ENCODE assay signal across 4 worm cellular contexts in the genomic region with DNA sequence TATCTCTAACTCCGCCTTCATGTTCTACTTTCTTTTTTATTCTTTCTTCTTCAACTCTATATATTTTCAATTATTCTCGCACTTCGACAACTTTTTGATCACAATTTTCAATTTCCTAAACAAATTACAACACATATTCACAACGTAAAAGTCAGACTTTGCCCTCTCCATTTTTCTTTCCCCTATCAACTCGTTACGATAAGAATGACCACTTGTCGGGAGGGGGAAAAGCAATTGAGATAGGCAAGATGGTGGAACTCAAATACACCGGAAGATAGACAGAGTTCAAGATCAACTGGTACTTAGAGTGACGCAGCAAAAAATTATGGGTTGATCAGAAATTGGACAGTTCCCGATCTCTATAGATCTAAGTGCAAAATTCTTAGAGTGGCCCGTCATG.
TF ChIP-seq lines count a peak whose summit lies in the region.

No protein-coding gene starts in this region.

TF ChIP-seq in whole organism, L1 larva, 84 proteins besides CTCF, POLR2A, EP300 and RAD21:
- TF ChIP-seq elt-2 (tag; optimal IDR thresholded peaks at IDR 0.05; lab: Kevin White, UChicago) (peak; percentile 35), nhr-28 (tag; optimal IDR thresholded peaks at IDR 0.05; lab: Kevin White, UChicago) (no peak), pax-3 (tag; optimal IDR thresholded peaks at IDR 0.05; lab: Kevin White, UChicago) (no peak)

TF ChIP-seq in whole organism, L2 larva, 48 proteins besides CTCF, POLR2A, EP300 and RAD21:
- TF ChIP-seq unc-62 (GFP tag; optimal IDR thresholded peaks at IDR 0.05; lab: Kevin White, UChicago): no peak
- TF ChIP-seq sma-9 (GFP tag; optimal IDR thresholded peaks at IDR 0.05; lab: Kevin White, UChicago): peak; percentile 13
- no peak for TF ChIP-seq sma-9 (tag; optimal IDR thresholded peaks at IDR 0.05; lab: Kevin White, UChicago)
- TF ChIP-seq fos-1 (tag; optimal IDR thresholded peaks at IDR 0.05; lab: Kevin White, UChicago): peak; percentile 23
- TF ChIP-seq gmeb-1 (tag; optimal IDR thresholded peaks at IDR 0.05; lab: Kevin White, UChicago): no peak
- no peak for TF ChIP-seq nhr-77 (tag; optimal IDR thresholded peaks at IDR 0.05; lab: Kevin White, UChicago)
TF ChIP-seq in whole organism, L2 larva: peak in this region for 2.

TF ChIP-seq in whole organism, L3 larva, 47 proteins besides CTCF, POLR2A, EP300 and RAD21:
- TF ChIP-seq pha-4 (tag; optimal IDR thresholded peaks at IDR 0.05; lab: Kevin White, UChicago) (peak; percentile 3), ceh-9 (tag; optimal IDR thresholded peaks at IDR 0.05; lab: Kevin White, UChicago) (no peak), nhr-77 (tag; optimal IDR thresholded peaks at IDR 0.05; lab: Kevin White, UChicago) (no peak), daf-12 (tag; optimal IDR thresholded peaks at IDR 0.05; lab: Kevin White, UChicago) (no peak), egl-5 (tag; optimal IDR thresholded peaks at IDR 0.05; lab: Kevin White, UChicago) (no peak), R02D3.7 (tag; optimal IDR thresholded peaks at IDR 0.05; lab: Kevin White, UChicago) (no peak), elt-3 (tag; optimal IDR thresholded peaks at IDR 0.05; lab: Kevin White, UChicago) (no peak), pqm-1 (tag; optimal IDR thresholded peaks at IDR 0.05; lab: Kevin White, UChicago) (peak; percentile 26), nhr-28 (tag; optimal IDR thresholded peaks at IDR 0.05; lab: Kevin White, UChicago) (no peak), elt-2 (tag; optimal IDR thresholded peaks at IDR 0.05; lab: Kevin White, UChicago) (peak; percentile 59), sea-2 (GFP tag; optimal IDR thresholded peaks at IDR 0.05; lab: Kevin White, UChicago) (no peak), hmg-11 (tag; optimal IDR thresholded peaks at IDR 0.05; lab: Kevin White, UChicago) (no peak), ceh-82 (tag; optimal IDR thresholded peaks at IDR 0.05; lab: Kevin White, UChicago) (no peak)

TF ChIP-seq in whole organism, L4 larva, 104 proteins besides CTCF, POLR2A, EP300 and RAD21:
- TF ChIP-seq nhr-41 (GFP tag; IDR thresholded peaks at IDR 0.05; lab: Robert Waterston, UW) (no peak), mdl-1 (tag; optimal IDR thresholded peaks at IDR 0.05; lab: Kevin White, UChicago) (no peak), egl-43 (GFP tag; IDR thresholded peaks at IDR 0.05; lab: Robert Waterston, UW) (no peak), ztf-7 (tag; optimal IDR thresholded peaks at IDR 0.05; lab: Kevin White, UChicago) (no peak), nhr-25 (tag; optimal IDR thresholded peaks at IDR 0.05; lab: Kevin White, UChicago; ENCODE audit: borderline replicate concordance, insufficient read depth) (no peak), unc-130 (GFP tag; optimal IDR thresholded peaks at IDR 0.05; lab: Kevin White, UChicago) (no peak), dpl-1 (GFP tag; optimal IDR thresholded peaks at IDR 0.05; lab: Kevin White, UChicago) (no peak), mxl-3 (GFP tag; optimal IDR thresholded peaks at IDR 0.05; lab: Kevin White, UChicago) (no peak), daf-16 (GFP tag; optimal IDR thresholded peaks at IDR 0.05; lab: Kevin White, UChicago) (no peak), daf-16 (tag; optimal IDR thresholded peaks at IDR 0.05; lab: Kevin White, UChicago) (peak; percentile 43), F37D6.2 (tag; optimal IDR thresholded peaks at IDR 0.05; lab: Kevin White, UChicago) (no peak), fos-1 (tag; optimal IDR thresholded peaks at IDR 0.05; lab: Kevin White, UChicago) (no peak), aha-1 (tag; lab: Kevin White, UChicago) (peak; percentile 78), lin-1 (GFP tag; IDR thresholded peaks at IDR 0.05; lab: Robert Waterston, UW) (no peak), R02D3.7 (tag; optimal IDR thresholded peaks at IDR 0.05; lab: Kevin White, UChicago) (no peak), nhr-6 (tag; optimal IDR thresholded peaks at IDR 0.05; lab: Kevin White, UChicago) (no peak), lin-29 (GFP tag; IDR thresholded peaks at IDR 0.05; lab: Robert Waterston, UW) (no peak), pqm-1 (tag; optimal IDR thresholded peaks at IDR 0.05; lab: Kevin White, UChicago) (peak; percentile 78)
TF ChIP-seq in whole organism, L4 larva: peak in this region for 3.
